Worm (Caenorhabditis elegans): Measurements from ENCODE around the gene spp-5.

DNA sequence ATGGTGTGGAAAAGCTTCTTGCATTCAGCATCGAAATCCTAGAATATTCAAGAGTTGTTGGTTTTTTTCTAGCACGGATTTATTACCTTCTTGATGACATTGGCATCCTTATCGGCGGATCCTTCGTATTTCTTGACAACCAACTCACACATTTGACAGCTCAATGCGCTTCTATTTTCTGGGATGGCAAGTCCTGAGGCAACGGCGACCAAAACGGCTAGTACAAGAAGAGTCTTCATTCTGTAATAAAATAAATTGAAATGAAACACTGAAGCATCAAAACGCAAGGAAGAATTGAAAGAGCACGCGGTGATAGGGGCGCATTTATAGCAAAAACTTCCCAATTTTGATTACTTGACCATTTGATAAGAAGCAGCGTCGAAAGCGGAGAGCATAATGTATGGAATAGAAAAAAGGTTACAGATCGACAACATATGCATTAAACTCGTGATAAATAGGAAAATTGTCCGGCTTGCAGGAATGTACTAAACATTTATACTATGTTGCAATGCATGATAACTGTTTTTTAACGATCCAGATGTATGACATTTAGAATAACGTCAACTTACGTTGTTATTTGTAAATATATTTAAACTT, at the start of gene spp-5:
- TF ChIP-seq aha-1 (tag; optimal IDR thresholded peaks at IDR 0.05) (no peak), nhr-20 (tag; optimal IDR thresholded peaks at IDR 0.05) (peak; percentile 22), elt-2 (tag; optimal IDR thresholded peaks at IDR 0.05) (peak; percentile 95), zip-4 (GFP tag; optimal IDR thresholded peaks at IDR 0.05) (no peak), pqm-1 (tag; optimal IDR thresholded peaks at IDR 0.05) (no peak), swsn-7 (tag; optimal IDR thresholded peaks at IDR 0.05) (no peak), F16B12.6 (tag; optimal IDR thresholded peaks at IDR 0.05) (no peak), ceh-63 (GFP tag; optimal IDR thresholded peaks at IDR 0.05) (no peak), mep-1 (tag; optimal IDR thresholded peaks at IDR 0.05) (no peak), unc-62 (GFP tag; optimal IDR thresholded peaks at IDR 0.05) (no peak), lir-3 (tag; optimal IDR thresholded peaks at IDR 0.05; ENCODE audit: poor library complexity) (no peak)
